Worm (Caenorhabditis elegans): ENCODE measurements around the gene col-152.

- TF ChIP-seq snpc-4 (tag; optimal IDR thresholded peaks at IDR 0.05) (no peak), elt-3 (tag; optimal IDR thresholded peaks at IDR 0.05) (no peak), sea-2 (GFP tag; optimal IDR thresholded peaks at IDR 0.05) (no peak), jun-1 (tag; optimal IDR thresholded peaks at IDR 0.05) (no peak)
Measured at ce11 chrV:10536095-10536691, 24.5 kb upstream of the col-152 start, which contains the start of gene ppm-1.A.
